Worm (Caenorhabditis elegans) whole organism, L3 larva: ENCODE results near the gene hil-2.

Source experiments
- ZK546.5 ChIP-seq: sonication (generic microtip); optimal IDR thresholded peaks from 2 replicates; lab custom pipeline; 2017; ENCODE audit warnings: missing biosample characterization, missing genetic modification characterization
- aly-2 ChIP-seq: fragments of 150-350 bp; optimal IDR thresholded peaks from 2 replicates; lab custom pipeline; 2014; ENCODE audit warnings: missing biosample characterization, missing genetic modification characterization
- ama-1 ChIP-seq: fragments of 150-350 bp; optimal IDR thresholded peaks from 2 replicates; lab custom pipeline; 2018
- ceh-28 ChIP-seq: fragments of 150-350 bp; optimal IDR thresholded peaks from 2 replicates; lab custom pipeline; 2014; ENCODE audit warnings: missing biosample characterization, missing genetic modification reagents, missing genetic modification characterization
- ceh-82 ChIP-seq: fragments of 150-350 bp; optimal IDR thresholded peaks from 2 replicates; lab custom pipeline; 2014; ENCODE audit warnings: missing biosample characterization, missing genetic modification characterization
- ceh-9 ChIP-seq: sonication (generic microtip); optimal IDR thresholded peaks from 2 replicates; lab custom pipeline; 2018; ENCODE audit warnings: missing biosample characterization, missing genetic modification characterization
- daf-12 ChIP-seq: fragments of 150-350 bp; optimal IDR thresholded peaks from 2 replicates; lab custom pipeline; 2014; ENCODE audit warnings: missing biosample characterization, missing genetic modification reagents, missing genetic modification characterization
- egl-27 ChIP-seq: sonication (generic microtip); optimal IDR thresholded peaks from 4 replicates; lab custom pipeline; 2017; ENCODE audit warnings: missing biosample characterization, missing genetic modification reagents, missing genetic modification characterization
- egl-5 ChIP-seq: fragments of 150-350 bp; optimal IDR thresholded peaks from 2 replicates; lab custom pipeline; 2017; ENCODE audit warnings: missing biosample characterization, missing genetic modification reagents, missing genetic modification characterization, inconsistent platforms
- elt-1 ChIP-seq: fragments of 150-350 bp; optimal IDR thresholded peaks from 2 replicates; lab custom pipeline; 2014; ENCODE audit warnings: missing biosample characterization, missing genetic modification characterization
- elt-2 ChIP-seq: sonication (generic microtip); optimal IDR thresholded peaks from 2 replicates; lab custom pipeline; 2016; ENCODE audit warnings: missing genetic modification reagents, mild to moderate bottlenecking, missing genetic modification characterization, missing compliant biosample characterization
- elt-3 ChIP-seq, 3 experiments: fragments of 150-350 bp in 1 of 3; sonication (generic microtip) in 2 of 3; optimal IDR thresholded peaks; 2 replicates in 2 of 3; 4 replicates in 1 of 3; lab custom pipeline; 2014 to 2017; ENCODE audit warnings: missing biosample characterization in 3 of 3, missing genetic modification characterization in 3 of 3
- fkh-10 ChIP-seq: sonication (generic microtip); optimal IDR thresholded peaks from 2 replicates; lab custom pipeline; 2017; ENCODE audit warnings: missing biosample characterization, missing genetic modification reagents, missing genetic modification characterization
- fkh-2 ChIP-seq: fragments of 150-350 bp; optimal IDR thresholded peaks from 2 replicates; lab custom pipeline; 2014; ENCODE audit warnings: missing biosample characterization, missing genetic modification reagents, missing genetic modification characterization
- hmg-11 ChIP-seq: sonication (generic microtip); optimal IDR thresholded peaks from 2 replicates; lab custom pipeline; 2016; ENCODE audit warnings: missing genetic modification characterization, missing compliant biosample characterization
- jun-1 ChIP-seq: fragments of 150-350 bp; optimal IDR thresholded peaks from 2 replicates; lab custom pipeline; 2014; ENCODE audit warnings: missing biosample characterization, missing genetic modification reagents, missing genetic modification characterization
- lin-15B ChIP-seq: fragments of 150-350 bp; optimal IDR thresholded peaks from 2 replicates; lab custom pipeline; 2014; ENCODE audit warnings: missing biosample characterization, missing genetic modification characterization
- lin-39 ChIP-seq: fragments of 150-350 bp; optimal IDR thresholded peaks from 2 replicates; lab custom pipeline; 2018; ENCODE audit warnings: missing biosample characterization, missing genetic modification reagents, missing genetic modification characterization
- lsy-12 ChIP-seq: sonication (generic microtip); optimal IDR thresholded peaks from 2 replicates; lab custom pipeline; 2016; ENCODE audit warnings: mild to moderate bottlenecking, missing genetic modification characterization, missing compliant biosample characterization
- mdl-1 ChIP-seq: fragments of 150-350 bp; optimal IDR thresholded peaks from 2 replicates; lab custom pipeline; 2014; ENCODE audit warnings: missing biosample characterization, missing genetic modification characterization
- mml-1 ChIP-seq: fragments of 150-350 bp; sonication (generic microtip); optimal IDR thresholded peaks from 3 replicates; lab custom pipeline; 2014; ENCODE audit warnings: missing biosample characterization, missing genetic modification characterization
- nfya-1 ChIP-seq: sonication (generic microtip); optimal IDR thresholded peaks from 2 replicates; lab custom pipeline; 2017; ENCODE audit warnings: missing genetic modification characterization, mild to moderate bottlenecking, missing compliant biosample characterization, antibody characterized with exemption, moderate library complexity; ENCODE audit not compliant: insufficient read depth
- nhr-11 ChIP-seq: fragments of 150-350 bp; optimal IDR thresholded peaks from 2 replicates; lab custom pipeline; 2014; ENCODE audit warnings: missing biosample characterization, missing genetic modification characterization
- nhr-12 ChIP-seq: fragments of 150-350 bp; optimal IDR thresholded peaks from 2 replicates; lab custom pipeline; 2014; ENCODE audit warnings: missing biosample characterization, missing genetic modification characterization
- nhr-23 ChIP-seq: fragments of 150-350 bp; optimal IDR thresholded peaks from 2 replicates; lab custom pipeline; 2014; ENCODE audit warnings: missing biosample characterization, missing genetic modification reagents, missing genetic modification characterization
- nhr-237 ChIP-seq: fragments of 150-350 bp; optimal IDR thresholded peaks from 2 replicates; lab custom pipeline; 2014; ENCODE audit warnings: missing biosample characterization, missing genetic modification characterization
- nhr-28 ChIP-seq: fragments of 150-350 bp; optimal IDR thresholded peaks from 2 replicates; lab custom pipeline; 2014; ENCODE audit warnings: missing biosample characterization, missing genetic modification characterization
- nhr-43 ChIP-seq: sonication (generic microtip); optimal IDR thresholded peaks from 2 replicates; lab custom pipeline; 2016; ENCODE audit warnings: mild to moderate bottlenecking, missing genetic modification characterization, missing compliant biosample characterization; ENCODE audit not compliant: poor library complexity, severe bottlenecking
- nhr-67 ChIP-seq: fragments of 150-350 bp; optimal IDR thresholded peaks from 2 replicates; lab custom pipeline; 2014; ENCODE audit warnings: missing biosample characterization, missing genetic modification characterization
- nhr-77 ChIP-seq: fragments of 150-350 bp; optimal IDR thresholded peaks from 2 replicates; lab custom pipeline; 2014; ENCODE audit warnings: missing biosample characterization, missing genetic modification characterization
- pha-4 ChIP-seq: fragments of 150-350 bp; optimal IDR thresholded peaks from 2 replicates; lab custom pipeline; 2014; ENCODE audit warnings: missing biosample characterization, missing genetic modification reagents, missing genetic modification characterization
- pqm-1 ChIP-seq: fragments of 150-350 bp; optimal IDR thresholded peaks from 2 replicates; lab custom pipeline; 2017; ENCODE audit warnings: missing biosample characterization, missing genetic modification characterization, inconsistent platforms
- skn-1 ChIP-seq: fragments of 150-350 bp; optimal IDR thresholded peaks from 2 replicates; lab custom pipeline; 2014; ENCODE audit warnings: missing biosample characterization, missing genetic modification characterization
- snpc-4 ChIP-seq: fragments of 150-350 bp; optimal IDR thresholded peaks from 2 replicates; lab custom pipeline; 2014; ENCODE audit warnings: missing biosample characterization, missing genetic modification characterization
- tbx-2 ChIP-seq: sonication (generic microtip); optimal IDR thresholded peaks from 2 replicates; lab custom pipeline; 2016; ENCODE audit warnings: mild to moderate bottlenecking, missing genetic modification characterization, missing compliant biosample characterization
- unc-39 ChIP-seq: sonication (generic microtip); optimal IDR thresholded peaks from 4 replicates; lab custom pipeline; 2017; ENCODE audit warnings: missing biosample characterization, missing genetic modification characterization
- unc-62 ChIP-seq: fragments of 150-350 bp; sonication (generic microtip); optimal IDR thresholded peaks from 4 replicates; lab custom pipeline; 2014; ENCODE audit warnings: missing biosample characterization, missing genetic modification reagents, missing genetic modification characterization
- zag-1 ChIP-seq: fragments of 150-350 bp; optimal IDR thresholded peaks from 2 replicates; lab custom pipeline; 2014; ENCODE audit warnings: missing biosample characterization, missing genetic modification characterization
- ztf-11 ChIP-seq: fragments of 150-350 bp; optimal IDR thresholded peaks from 2 replicates; lab custom pipeline; 2014; ENCODE audit warnings: missing biosample characterization, missing genetic modification characterization
- ztf-4 ChIP-seq: fragments of 150-350 bp; optimal IDR thresholded peaks from 2 replicates; lab custom pipeline; 2014; ENCODE audit warnings: missing biosample characterization, missing genetic modification characterization

hil-2 gene

ce11 chrIV:6325772-6326171 lies 31.7 kb downstream of the hil-2 start:
- TF ChIP-seq nhr-237: no peak
- TF ChIP-seq ztf-4 (tag; lab: Kevin White, UChicago): no peak
- no peak for TF ChIP-seq pha-4 (tag; lab: Kevin White, UChicago)
- no peak for TF ChIP-seq fkh-2 (tag; lab: Kevin White, UChicago)
- no peak for TF ChIP-seq unc-39 (tag; lab: Kevin White, UChicago)
- TF ChIP-seq lsy-12 (tag; lab: Kevin White, UChicago): no peak
- no peak for TF ChIP-seq egl-27 (tag; lab: Kevin White, UChicago)
- no peak for TF ChIP-seq hmg-11 (tag; lab: Kevin White, UChicago)
- no peak for TF ChIP-seq nhr-11 (tag; lab: Kevin White, UChicago)
- no peak for TF ChIP-seq pqm-1 (tag; lab: Kevin White, UChicago)
- no peak for TF ChIP-seq lin-39
- no peak for TF ChIP-seq nhr-43 (tag; lab: Kevin White, UChicago)
- TF ChIP-seq ZK546.5 (tag; lab: Kevin White, UChicago): no peak
- TF ChIP-seq nhr-23 (tag; lab: Kevin White, UChicago): no peak
- TF ChIP-seq daf-12: no peak
- TF ChIP-seq ceh-9: no peak
- no peak for TF ChIP-seq snpc-4 (tag; lab: Kevin White, UChicago)
- no peak for TF ChIP-seq nhr-77 (tag; lab: Kevin White, UChicago)
- no peak for TF ChIP-seq mdl-1 (tag; lab: Kevin White, UChicago)

- TF ChIP-seq egl-5 (tag; lab: Kevin White, UChicago) (no peak), pha-4 (tag; lab: Kevin White, UChicago) (no peak), nhr-23 (tag; lab: Kevin White, UChicago) (no peak), pqm-1 (tag; lab: Kevin White, UChicago) (no peak), skn-1 (tag; lab: Kevin White, UChicago) (no peak), ceh-9 (no peak), ztf-4 (tag; lab: Kevin White, UChicago) (no peak), ama-1 (lab: Kevin White, UChicago) (no peak), nhr-67 (tag; lab: Kevin White, UChicago) (no peak), unc-62 (GFP tag; lab: Kevin White, UChicago) (no peak), elt-1 (tag; lab: Kevin White, UChicago) (no peak), lin-39 (no peak), aly-2 (tag; lab: Kevin White, UChicago) (no peak), nhr-11 (tag; lab: Kevin White, UChicago) (no peak), ztf-11 (no peak)
These were observed 32.4 kb downstream of the hil-2 start, which contains the start of gene lsm-8 for ce11 chrIV:6326448-6326847. TSS of gene lsm-8 (plus strand) at chrIV:6326526.

ce11 chrIV:6327363-6328015 lies 33.4 kb downstream of the hil-2 start:
- TF ChIP-seq tbx-2 (tag; lab: Kevin White, UChicago) (no peak), jun-1 (no peak), nfya-1 (tag; lab: Kevin White, UChicago) (peak; percentile 8), skn-1 (tag; lab: Kevin White, UChicago) (no peak), lsy-12 (tag; lab: Kevin White, UChicago) (no peak), egl-5 (tag; lab: Kevin White, UChicago) (no peak), mdl-1 (tag; lab: Kevin White, UChicago) (no peak), lin-15B (tag; lab: Kevin White, UChicago) (peak; percentile 53), lin-39 (peak; percentile 53), ztf-11 (no peak), fkh-10 (GFP tag; lab: Kevin White, UChicago) (no peak), elt-2 (peak; percentile 71), snpc-4 (tag; lab: Kevin White, UChicago) (peak; percentile 19), nhr-77 (tag; lab: Kevin White, UChicago) (no peak), mml-1 (tag; lab: Kevin White, UChicago) (no peak), ceh-28 (tag; lab: Kevin White, UChicago) (peak; percentile 76)
- TF ChIP-seq, all 47 proteins: peak for 6

- no peak for TF ChIP-seq zag-1 (tag; lab: Kevin White, UChicago)
- TF ChIP-seq daf-12: no peak
- no peak for TF ChIP-seq pha-4 (tag; lab: Kevin White, UChicago)
- TF ChIP-seq lsy-12 (tag; lab: Kevin White, UChicago): no peak
- TF ChIP-seq ztf-4 (tag; lab: Kevin White, UChicago): no peak
- TF ChIP-seq ZK546.5 (tag; lab: Kevin White, UChicago): no peak
- TF ChIP-seq nhr-67 (tag; lab: Kevin White, UChicago): no peak
- TF ChIP-seq nhr-28 (tag; lab: Kevin White, UChicago): no peak
- TF ChIP-seq snpc-4 (tag; lab: Kevin White, UChicago): no peak
- TF ChIP-seq elt-1 (tag; lab: Kevin White, UChicago): no peak
- no peak for TF ChIP-seq lin-39
- no peak for TF ChIP-seq nhr-11 (tag; lab: Kevin White, UChicago)
- TF ChIP-seq unc-62 (GFP tag; lab: Kevin White, UChicago): no peak
- no peak for TF ChIP-seq nhr-237
- TF ChIP-seq elt-3 (tag; optimal IDR thresholded peaks at IDR 0.05; lab: Kevin White, UChicago): no peak
- no peak for TF ChIP-seq jun-1
- no peak for TF ChIP-seq ztf-11
- TF ChIP-seq mdl-1 (tag; lab: Kevin White, UChicago): no peak
- no peak for TF ChIP-seq nhr-12 (tag; lab: Kevin White, UChicago)
- TF ChIP-seq ceh-82 (tag; lab: Kevin White, UChicago): no peak
These were observed 34.2 kb downstream of the hil-2 start for ce11 chrIV:6328198-6328597.
